Worm (Caenorhabditis elegans): Measurements from ENCODE around the gene ins-32.

The ins-32 gene

ce11 chrII:3839562-3839961 is 36.4 kb upstream of the ins-32 start, which contains the start of gene C17A2.4:
TSS of gene C17A2.4 (plus strand) at chrII:3839862.
- TF ChIP-seq madf-10 (tag; optimal IDR thresholded peaks at IDR 0.05) (no peak), attf-6 (GFP tag; IDR thresholded peaks at IDR 0.05) (no peak), rcor-1 (GFP tag; IDR thresholded peaks at IDR 0.05) (no peak), Y67H2A.10 (GFP tag; conservative IDR thresholded peaks at IDR 0.05) (no peak), mcd-1 (GFP tag; IDR thresholded peaks at IDR 0.05) (no peak), unc-62 (GFP tag; optimal IDR thresholded peaks at IDR 0.05) (no peak), ceh-100 (GFP tag; IDR thresholded peaks at IDR 0.05) (no peak), bed-1 (GFP tag; IDR thresholded peaks at IDR 0.05) (no peak), F23B12.7 (tag; optimal IDR thresholded peaks at IDR 0.05; ENCODE audit: insufficient read depth) (no peak)

- TF ChIP-seq snpc-1.1 (tag; optimal IDR thresholded peaks at IDR 0.05; ENCODE audit: insufficient read depth): no peak
- TF ChIP-seq F37B4.10 (GFP tag; IDR thresholded peaks at IDR 0.05): no peak
- no peak for TF ChIP-seq efl-1 (GFP tag; optimal IDR thresholded peaks at IDR 0.05)
- no peak for TF ChIP-seq F23B12.7 (tag; optimal IDR thresholded peaks at IDR 0.05; ENCODE audit: insufficient read depth)
- no peak for TF ChIP-seq cebp-1 (GFP tag; IDR thresholded peaks at IDR 0.05)
- TF ChIP-seq cebp-1 (tag; optimal IDR thresholded peaks at IDR 0.05): no peak
- TF ChIP-seq madf-8 (GFP tag; conservative IDR thresholded peaks at IDR 0.05): no peak; the same call in 1 of the 2 replicates
- no peak for TF ChIP-seq F33H1.4 (GFP tag; IDR thresholded peaks at IDR 0.05)
- TF ChIP-seq repo-1 (tag; optimal IDR thresholded peaks at IDR 0.05): no peak
- TF ChIP-seq Y53F4B.3 (GFP tag; IDR thresholded peaks at IDR 0.05): no peak
- no peak for TF ChIP-seq egl-18 (GFP tag; IDR thresholded peaks at IDR 0.05)
- TF ChIP-seq lsy-27 (tag; optimal IDR thresholded peaks at IDR 0.05; ENCODE audit: borderline replicate concordance, insufficient read depth): no peak
- no peak for TF ChIP-seq nfya-2 (GFP tag; IDR thresholded peaks at IDR 0.05)
- no peak for TF ChIP-seq unc-130 (GFP tag; optimal IDR thresholded peaks at IDR 0.05)
- no peak for TF ChIP-seq mxl-1 (tag; optimal IDR thresholded peaks at IDR 0.05)
Measured at ce11 chrII:3835915-3836314, 32.8 kb upstream of the ins-32 start, which contains the start of gene oac-4. TSS of gene oac-4 (minus strand) at chrII:3836015.

ce11 chrII:3832383-3832782 is 29.3 kb upstream of the ins-32 start, which contains the start of gene F54D10.9:
TSS of gene F54D10.9 (minus strand) at chrII:3832483.
- TF ChIP-seq repo-1 (tag; optimal IDR thresholded peaks at IDR 0.05) (no peak), F57C9.4 (tag; optimal IDR thresholded peaks at IDR 0.05) (no peak), lag-1 (GFP tag; IDR thresholded peaks at IDR 0.05) (no peak), somi-1 (GFP tag; optimal IDR thresholded peaks at IDR 0.05) (no peak), rcor-1 (GFP tag; IDR thresholded peaks at IDR 0.05) (no peak), B0336.3 (GFP tag; IDR thresholded peaks at IDR 0.05) (no peak), K11D2.4 (GFP tag; IDR thresholded peaks at IDR 0.05) (no peak), F57A8.1 (GFP tag; optimal IDR thresholded peaks at IDR 0.05) (no peak), tbx-9 (tag; optimal IDR thresholded peaks at IDR 0.05; ENCODE audit: borderline replicate concordance) (no peak), sdz-38 (tag; optimal IDR thresholded peaks at IDR 0.05) (no peak), tbp1 (GFP tag; optimal IDR thresholded peaks at IDR 0.05) (no peak), sea-2 (GFP tag; IDR thresholded peaks at IDR 0.05) (no peak), rec-8 (tag; optimal IDR thresholded peaks at IDR 0.05) (no peak)

- TF ChIP-seq lin-54 (GFP tag; optimal IDR thresholded peaks at IDR 0.05) (no peak), ztf-25 (GFP tag; IDR thresholded peaks at IDR 0.05) (no peak), cebp-2 (GFP tag; IDR thresholded peaks at IDR 0.05) (no peak)
Measured at ce11 chrII:3829623-3830022, 26.5 kb upstream of the ins-32 start.

Measured in whole organism, young adult.